Fruit fly (Drosophila melanogaster) whole organism, pupa: ENCODE data around the gene CG14785.

Experiments used
- CG12605 ChIP-seq: fragments of 200-800 bp; sonication (Bioruptor generic); IDR thresholded peaks from 2 replicates; pipeline ENCODE4 v1.3.6; 2022; ENCODE audit warnings: missing biosample characterization, missing genetic modification characterization
- CG34367 ChIP-seq: fragments of 200-800 bp; sonication (Bioruptor generic); optimal IDR thresholded peaks from 2 replicates; lab custom pipeline; 2018; ENCODE audit warnings: missing biosample characterization, mild to moderate bottlenecking, missing genetic modification characterization
- Ets98B ChIP-seq: fragments of 200-800 bp; sonication (Bioruptor generic); IDR thresholded peaks from 2 replicates; pipeline ENCODE4 v1.3.6; 2022; ENCODE audit warnings: missing biosample characterization, missing genetic modification characterization

DNA sequence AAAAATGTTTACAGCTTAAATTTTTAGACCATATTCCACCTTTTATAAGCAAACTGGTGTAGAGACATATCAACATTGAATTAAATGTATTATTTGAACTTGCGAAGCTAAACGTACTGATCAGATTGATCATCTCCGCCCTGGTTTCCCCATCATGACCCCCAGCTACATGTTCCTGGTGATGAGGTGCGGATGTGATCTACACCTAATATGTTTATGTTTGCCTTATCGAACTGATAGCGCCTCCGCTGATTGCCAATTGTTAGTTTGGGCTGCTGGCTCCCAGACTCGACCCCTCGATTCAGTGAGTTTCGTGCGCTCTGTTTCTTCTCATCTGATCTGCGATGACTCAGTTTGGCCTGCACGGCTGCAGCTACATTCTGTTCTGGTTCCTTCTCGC, 15.4 kb upstream of the CG14785 start, which contains the start of gene CG14780:
- no peak for TF ChIP-seq CG12605 (GFP tag; lab: Robert Waterston, UW)
- TF ChIP-seq CG34367 (tag; lab: Kevin White, UChicago), result no peak
- no peak for TF ChIP-seq Ets98B (GFP tag; lab: Robert Waterston, UW)
